Fruit fly (Drosophila melanogaster): ENCODE measurements around the gene CG18731.

DNA sequence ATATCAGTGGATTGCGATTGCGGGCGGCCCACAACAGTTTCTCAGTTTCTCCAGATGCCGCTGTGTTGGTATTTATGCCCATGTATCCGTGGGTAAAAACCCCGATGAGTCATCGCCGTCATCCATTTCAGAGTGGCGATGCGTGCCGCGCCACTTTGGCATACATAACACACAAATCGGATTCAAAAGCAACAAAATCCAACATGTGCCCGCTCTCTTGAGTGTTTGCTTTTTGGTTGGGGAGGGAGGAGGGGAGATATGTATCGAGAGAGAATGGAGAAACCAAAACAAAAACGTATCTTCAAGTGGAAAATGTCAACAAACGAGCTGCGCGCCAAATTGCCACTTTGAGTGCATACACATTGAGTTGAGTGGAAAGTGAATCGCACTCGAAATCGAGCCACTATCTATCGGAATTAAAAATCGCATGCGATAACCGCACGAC is 46.8 kb downstream of the CG18731 start:
- TF ChIP-seq Sin3A (optimal IDR thresholded peaks at IDR 0.05) = no peak
- no peak for TF ChIP-seq psq (optimal IDR thresholded peaks at IDR 0.05)

All from Kc167 (cell line).